Worm (Caenorhabditis elegans) whole organism, L4 larva: Measurements from ENCODE around the gene epn-1.

Source experiments
- F37D6.2 ChIP-seq: sonication (generic microtip); optimal IDR thresholded peaks from 2 replicates; lab custom pipeline; 2016; ENCODE audit warnings: mild to moderate bottlenecking, missing genetic modification characterization, missing compliant biosample characterization
- T26A8.4 ChIP-seq: fragments of 200-800 bp; sonication (Bioruptor generic); IDR thresholded peaks from 2 replicates; pipeline ENCODE4 v1.3.6; 2022; ENCODE audit warnings: missing genetic modification characterization, missing compliant biosample characterization
- ZK546.5 ChIP-seq, 2 experiments: sonication (generic microtip); optimal IDR thresholded peaks; 2 replicates each; lab custom pipeline; 2017; ENCODE audit warnings: missing biosample characterization in 2 of 2, missing genetic modification characterization in 2 of 2
- aha-1 ChIP-seq: fragments of 150-350 bp; peaks from one replicate; lab custom pipeline; 2014; ENCODE audit warnings: missing biosample characterization, missing genetic modification characterization
- ceh-28 ChIP-seq: fragments of 150-350 bp; optimal IDR thresholded peaks from 2 replicates; lab custom pipeline; 2014; ENCODE audit warnings: missing biosample characterization, missing genetic modification reagents, missing genetic modification characterization
- ceh-62 ChIP-seq: sonication (generic microtip); optimal IDR thresholded peaks from 2 replicates; lab custom pipeline; 2017; ENCODE audit warnings: missing biosample characterization, missing genetic modification characterization
- daf-16 ChIP-seq, 3 experiments: sonication (generic microtip); optimal IDR thresholded peaks; 2 replicates each; lab custom pipeline; 2016 to 2017; ENCODE audit warnings: missing genetic modification characterization in 3 of 3, missing genetic modification reagents in 3 of 3, mild to moderate bottlenecking in 2 of 3, missing compliant biosample characterization in 2 of 3, missing biosample characterization in 1 of 3, moderate library complexity in 1 of 3
- daf-19 ChIP-seq: fragments of 200-800 bp; sonication (Bioruptor generic); conservative IDR thresholded peaks from 2 replicates; pipeline ENCODE4 v1.3.6; 2022; ENCODE audit warnings: missing genetic modification characterization, missing compliant biosample characterization
- dmd-6 ChIP-seq: fragments of 200-800 bp; sonication (Bioruptor generic); IDR thresholded peaks from 2 replicates; pipeline ENCODE4 v1.3.6; 2022; ENCODE audit warnings: missing genetic modification reagents, missing genetic modification characterization, missing compliant biosample characterization
- dmd-9 ChIP-seq: fragments of 200-800 bp; sonication (Bioruptor generic); IDR thresholded peaks from 2 replicates; pipeline ENCODE4 v1.3.6; 2022; ENCODE audit warnings: missing genetic modification reagents, missing genetic modification characterization, missing compliant biosample characterization
- duxl-1 ChIP-seq: sonication (generic microtip); optimal IDR thresholded peaks from 2 replicates; lab custom pipeline; 2016; ENCODE audit warnings: mild to moderate bottlenecking, missing genetic modification characterization, moderate library complexity, missing compliant biosample characterization; ENCODE audit not compliant: poor library complexity
- dve-1 ChIP-seq: sonication (generic microtip); optimal IDR thresholded peaks from 2 replicates; lab custom pipeline; 2017; ENCODE audit warnings: antibody characterized with exemption, mild to moderate bottlenecking, missing genetic modification characterization, missing compliant biosample characterization; ENCODE audit not compliant: insufficient read depth
- egl-27 ChIP-seq: sonication (generic microtip); optimal IDR thresholded peaks from 3 replicates; lab custom pipeline; 2017; ENCODE audit warnings: missing biosample characterization, missing genetic modification reagents, missing genetic modification characterization
- fkh-10 ChIP-seq: fragments of 150-350 bp; optimal IDR thresholded peaks from 2 replicates; lab custom pipeline; 2014; ENCODE audit warnings: missing biosample characterization, missing genetic modification reagents, missing genetic modification characterization
- hif-1 ChIP-seq, 2 experiments: sonication (generic microtip); optimal IDR thresholded peaks; 2 replicates each; lab custom pipeline; 2016 to 2017; ENCODE audit warnings: missing compliant biosample characterization in 2 of 2, missing genetic modification characterization in 2 of 2, missing genetic modification reagents in 2 of 2, missing genotype in 2 of 2, mild to moderate bottlenecking in 1 of 2
- hlh-11 ChIP-seq: fragments of 200-800 bp; sonication (Bioruptor generic); optimal IDR thresholded peaks from 2 replicates; lab custom pipeline; 2018; ENCODE audit warnings: mild to moderate bottlenecking, missing genetic modification characterization, missing compliant biosample characterization
- hlh-30 ChIP-seq: sonication (generic microtip); optimal IDR thresholded peaks from 2 replicates; lab custom pipeline; 2017; ENCODE audit warnings: antibody characterized with exemption, mild to moderate bottlenecking, missing genetic modification characterization, missing compliant biosample characterization; ENCODE audit not compliant: insufficient read depth
- lin-13 ChIP-seq: fragments of 150-350 bp; optimal IDR thresholded peaks from 2 replicates; lab custom pipeline; 2014; ENCODE audit warnings: missing biosample characterization, missing genetic modification reagents, missing genetic modification characterization
- lin-38 ChIP-seq: fragments of 200-800 bp; sonication (Bioruptor generic); IDR thresholded peaks from 2 replicates; pipeline ENCODE4 v1.3.6; 2022; ENCODE audit warnings: missing genetic modification reagents, missing genetic modification characterization, missing compliant biosample characterization
- mdl-1 ChIP-seq, 2 experiments: fragments of 150-350 bp in 1 of 2; sonication (generic microtip) in 1 of 2; optimal IDR thresholded peaks; 2 replicates each; lab custom pipeline; 2014 to 2017; ENCODE audit warnings: missing biosample characterization in 2 of 2, missing genetic modification characterization in 2 of 2
- mxl-3 ChIP-seq: fragments of 200-800 bp; sonication (Bioruptor generic); optimal IDR thresholded peaks from 2 replicates; lab custom pipeline; 2018; ENCODE audit warnings: mild to moderate bottlenecking, missing genetic modification characterization, missing compliant biosample characterization
- nhr-10 ChIP-seq: fragments of 150-350 bp; optimal IDR thresholded peaks from 2 replicates; lab custom pipeline; 2014; ENCODE audit warnings: missing biosample characterization, missing genetic modification characterization
- nhr-11 ChIP-seq: fragments of 150-350 bp; optimal IDR thresholded peaks from 2 replicates; lab custom pipeline; 2014; ENCODE audit warnings: missing biosample characterization, missing genetic modification characterization
- nhr-111 ChIP-seq: fragments of 200-800 bp; sonication (Bioruptor generic); optimal IDR thresholded peaks from 2 replicates; lab custom pipeline; 2018; ENCODE audit warnings: mild to moderate bottlenecking, missing genetic modification characterization, missing compliant biosample characterization
- nhr-237 ChIP-seq: sonication (generic microtip); optimal IDR thresholded peaks from 2 replicates; lab custom pipeline; 2017; ENCODE audit warnings: missing biosample characterization, missing genetic modification characterization
- nhr-25 ChIP-seq: sonication (generic microtip); optimal IDR thresholded peaks from 2 replicates; lab custom pipeline; 2017; ENCODE audit warnings: missing genetic modification characterization, mild to moderate bottlenecking, missing compliant biosample characterization, antibody characterized with exemption, moderate library complexity, borderline replicate concordance; ENCODE audit not compliant: insufficient read depth
- nhr-28 ChIP-seq: fragments of 150-350 bp; optimal IDR thresholded peaks from 2 replicates; lab custom pipeline; 2014; ENCODE audit warnings: missing biosample characterization, missing genetic modification characterization
- nhr-42 ChIP-seq: fragments of 200-800 bp; sonication (Bioruptor generic); IDR thresholded peaks from 2 replicates; pipeline ENCODE4 v1.3.6; 2022; ENCODE audit warnings: missing genetic modification characterization, missing compliant biosample characterization
- nhr-48 ChIP-seq: sonication (generic microtip); optimal IDR thresholded peaks from 2 replicates; lab custom pipeline; 2016; ENCODE audit warnings: mild to moderate bottlenecking, missing genetic modification characterization, missing compliant biosample characterization
- php-3 ChIP-seq: fragments of 200-800 bp; sonication (Bioruptor generic); IDR thresholded peaks from 2 replicates; pipeline ENCODE4 v1.3.6; 2022; ENCODE audit warnings: missing genetic modification reagents, missing genetic modification characterization, missing compliant biosample characterization
- sdz-12 ChIP-seq: fragments of 200-800 bp; sonication (Bioruptor generic); optimal IDR thresholded peaks from 2 replicates; lab custom pipeline; 2018; ENCODE audit warnings: mild to moderate bottlenecking, missing genetic modification characterization, missing compliant biosample characterization
- skn-1 ChIP-seq: fragments of 150-350 bp; optimal IDR thresholded peaks from 2 replicates; lab custom pipeline; 2014; ENCODE audit warnings: missing biosample characterization, missing genetic modification characterization
- snpc-4 ChIP-seq: fragments of 150-350 bp; optimal IDR thresholded peaks from 2 replicates; lab custom pipeline; 2014; ENCODE audit warnings: missing biosample characterization, missing genetic modification characterization
- spr-1 ChIP-seq: sonication (generic microtip); optimal IDR thresholded peaks from 2 replicates; lab custom pipeline; 2016; ENCODE audit warnings: mild to moderate bottlenecking, missing genetic modification characterization, missing compliant biosample characterization
- tra-1 ChIP-seq: fragments of 200-800 bp; sonication (Bioruptor generic); IDR thresholded peaks from 2 replicates; pipeline ENCODE4 v1.3.6; 2022; ENCODE audit warnings: missing genetic modification reagents, missing genetic modification characterization, missing compliant biosample characterization
- unc-130 ChIP-seq: sonication (generic microtip); optimal IDR thresholded peaks from 2 replicates; lab custom pipeline; 2016; ENCODE audit warnings: missing genetic modification reagents, missing genetic modification characterization, missing compliant biosample characterization
- unc-39 ChIP-seq: sonication (generic microtip); optimal IDR thresholded peaks from 2 replicates; lab custom pipeline; 2017; ENCODE audit warnings: missing biosample characterization, missing genetic modification characterization
- unc-62 ChIP-seq, 3 experiments: fragments of 150-350 bp in 1 of 3; sonication (generic microtip); optimal IDR thresholded peaks in 2 of 3; peaks in 1 of 3; 1 replicate in 1 of 3; 2 replicates in 2 of 3; lab custom pipeline; 2014 to 2017; ENCODE audit warnings: missing biosample characterization in 3 of 3, missing genetic modification characterization in 3 of 3, missing genetic modification reagents in 3 of 3, missing genotype in 1 of 3
- zfp-2 ChIP-seq: sonication (generic microtip); optimal IDR thresholded peaks from 2 replicates; lab custom pipeline; 2016; ENCODE audit warnings: mild to moderate bottlenecking, missing genetic modification characterization, missing compliant biosample characterization
- zip-2 ChIP-seq: fragments of 150-350 bp; optimal IDR thresholded peaks from 2 replicates; lab custom pipeline; 2014; ENCODE audit warnings: missing biosample characterization, missing genetic modification characterization
- ztf-11 ChIP-seq: fragments of 150-350 bp; optimal IDR thresholded peaks from 2 replicates; lab custom pipeline; 2014; ENCODE audit warnings: missing biosample characterization, missing genetic modification characterization

epn-1 gene

ce11 chrX:14787557-14787932 is 30.8 kb downstream of the epn-1 start (continued):
- TF ChIP-seq F37D6.2 (tag; lab: Kevin White, UChicago) (no peak), nhr-28 (peak; percentile 16), lin-38 (GFP tag; lab: Robert Waterston, UW) (no peak), spr-1 (tag; lab: Kevin White, UChicago) (no peak)

DNA sequence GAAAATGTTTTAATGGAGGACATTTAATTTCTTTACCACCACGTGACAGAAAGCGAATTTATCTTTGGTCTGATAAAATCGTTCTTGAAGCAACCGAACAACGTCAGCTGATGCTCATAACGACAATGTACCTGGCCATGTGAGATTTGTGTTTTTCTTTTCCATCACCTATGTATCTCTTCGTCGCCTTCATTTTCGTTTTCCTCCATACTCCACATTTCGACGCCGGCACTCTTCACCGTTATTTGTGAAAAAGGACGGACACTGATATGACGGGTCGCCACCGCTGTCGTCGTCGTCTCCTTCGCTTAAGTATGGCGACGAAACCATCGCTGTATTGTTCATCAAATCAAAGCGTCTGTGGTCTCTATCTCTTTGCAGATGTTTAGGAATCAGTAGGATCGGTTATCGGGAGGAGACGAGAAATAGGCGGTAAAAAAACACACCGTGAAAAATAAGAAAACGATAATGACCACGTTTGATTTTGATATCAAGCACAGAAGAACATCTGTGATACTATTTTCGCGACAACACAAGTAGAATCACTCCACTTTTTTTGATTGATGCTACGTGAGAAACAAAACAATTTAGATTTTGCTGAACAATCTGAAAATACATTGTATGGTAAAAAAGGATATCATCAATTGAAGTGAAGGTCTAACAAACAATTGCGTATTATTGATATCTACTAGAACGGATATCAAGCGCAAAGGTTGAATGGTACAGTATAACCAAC is 31.3 kb downstream of the epn-1 start:
- TF ChIP-seq nhr-28 (peak; percentile 61), lin-13 (GFP tag; lab: Kevin White, UChicago) (no peak), hlh-11 (tag; lab: Kevin White, UChicago) (peak; percentile 82), dmd-9 (GFP tag; lab: Robert Waterston, UW) (no peak), ZK546.5 (tag; optimal IDR thresholded peaks at IDR 0.05; lab: Kevin White, UChicago) (no peak), daf-19 (GFP tag; lab: Robert Waterston, UW) (no peak), nhr-42 (GFP tag; lab: Robert Waterston, UW) (no peak), snpc-4 (tag; lab: Kevin White, UChicago) (no peak), nhr-25 (tag; lab: Kevin White, UChicago) (no peak), nhr-10 (tag; lab: Kevin White, UChicago) (peak; percentile 34), T26A8.4 (no peak), hlh-30 (tag; lab: Kevin White, UChicago) (peak; percentile 77), nhr-237 (tag; lab: Kevin White, UChicago) (no peak), fkh-10 (GFP tag; lab: Kevin White, UChicago) (no peak), ztf-11 (no peak), dmd-6 (GFP tag; lab: Robert Waterston, UW) (peak; percentile 70), unc-62 (GFP tag; optimal IDR thresholded peaks at IDR 0.05 in 1 of 2; lab: Kevin White, UChicago) (peak in 1 of 2 experiments; percentile 90), unc-62 (tag; optimal IDR thresholded peaks at IDR 0.05; lab: Kevin White, UChicago) (no peak), dve-1 (tag; lab: Kevin White, UChicago) (peak; percentile 18), zfp-2 (tag; lab: Kevin White, UChicago) (no peak), daf-16 (GFP tag; optimal IDR thresholded peaks at IDR 0.05; lab: Kevin White, UChicago) (no peak), daf-16 (tag; optimal IDR thresholded peaks at IDR 0.05; lab: Kevin White, UChicago) (peak; percentile 59), hif-1 (tag; optimal IDR thresholded peaks at IDR 0.05; lab: Kevin White, UChicago) (peak; percentile 34 to 74), ceh-28 (tag; lab: Kevin White, UChicago) (no peak), tra-1 (GFP tag; lab: Robert Waterston, UW) (0 out of 2 replicates have a peak, but pooled peaks have one; percentile 35), duxl-1 (tag; lab: Kevin White, UChicago) (no peak), zip-2 (no peak), sdz-12 (GFP tag; lab: Kevin White, UChicago) (no peak), mxl-3 (GFP tag; lab: Kevin White, UChicago) (peak; percentile 65), unc-39 (tag; lab: Kevin White, UChicago) (no peak), php-3 (peak; percentile 40; the same call in 1 of the 2 replicates), aha-1 (tag; lab: Kevin White, UChicago) (peak; percentile 64), unc-130 (GFP tag; lab: Kevin White, UChicago) (no peak), nhr-48 (tag; lab: Kevin White, UChicago) (peak; percentile 53), nhr-11 (no peak), mdl-1 (tag; optimal IDR thresholded peaks at IDR 0.05; lab: Kevin White, UChicago) (peak in 1 of 2 experiments; percentile 61), egl-27 (tag; lab: Kevin White, UChicago) (no peak), skn-1 (tag; lab: Kevin White, UChicago) (no peak), ceh-62 (tag; lab: Kevin White, UChicago) (no peak), nhr-111 (GFP tag; lab: Kevin White, UChicago) (no peak), lin-38 (GFP tag; lab: Robert Waterston, UW) (no peak)
- TF ChIP-seq, all 104 proteins: peak for 15
